Worm (Caenorhabditis elegans): ENCODE data around the gene C27A7.5.
A peak's percentile ranks its signal among the peaks of the same experiment; 100 is the strongest.

C27A7.5 gene

ce11 chrV:12197748-12198147 is 35.6 kb upstream of the C27A7.5 start:
- TF ChIP-seq ztf-11 (tag; optimal IDR thresholded peaks at IDR 0.05), result no peak
- no peak for TF ChIP-seq nhr-77 (tag; optimal IDR thresholded peaks at IDR 0.05)
- TF ChIP-seq pqm-1 (tag; optimal IDR thresholded peaks at IDR 0.05), result no peak
- TF ChIP-seq nhr-12 (tag; optimal IDR thresholded peaks at IDR 0.05), result no peak
- no peak for TF ChIP-seq mml-1 (tag; optimal IDR thresholded peaks at IDR 0.05)
- TF ChIP-seq R02D3.7 (tag; optimal IDR thresholded peaks at IDR 0.05), result no peak
- TF ChIP-seq nhr-23 (tag; optimal IDR thresholded peaks at IDR 0.05), result no peak
- TF ChIP-seq nhr-67 (tag; optimal IDR thresholded peaks at IDR 0.05), result no peak
- TF ChIP-seq elt-1 (tag; optimal IDR thresholded peaks at IDR 0.05), result no peak
- TF ChIP-seq lsy-12 (tag; optimal IDR thresholded peaks at IDR 0.05), result no peak
- TF ChIP-seq aly-2 (tag; optimal IDR thresholded peaks at IDR 0.05), result no peak
- no peak for TF ChIP-seq eor-1 (tag; optimal IDR thresholded peaks at IDR 0.05)
- no peak for TF ChIP-seq tbx-2 (tag; optimal IDR thresholded peaks at IDR 0.05)
- TF ChIP-seq ceh-28 (tag; optimal IDR thresholded peaks at IDR 0.05), result no peak
- TF ChIP-seq jun-1 (tag; optimal IDR thresholded peaks at IDR 0.05), result no peak
- no peak for TF ChIP-seq fkh-2 (tag; optimal IDR thresholded peaks at IDR 0.05)

ce11 chrV:12196659-12197058 is 34.5 kb upstream of the C27A7.5 start:
- TF ChIP-seq nhr-76 (tag; optimal IDR thresholded peaks at IDR 0.05) (no peak), unc-39 (tag; optimal IDR thresholded peaks at IDR 0.05) (no peak), tbx-2 (tag; optimal IDR thresholded peaks at IDR 0.05) (no peak), pha-4 (tag; optimal IDR thresholded peaks at IDR 0.05) (peak; percentile 89), ztf-4 (tag; optimal IDR thresholded peaks at IDR 0.05) (no peak), ceh-28 (tag; optimal IDR thresholded peaks at IDR 0.05) (no peak), ZK546.5 (tag; optimal IDR thresholded peaks at IDR 0.05) (no peak), pqm-1 (tag; optimal IDR thresholded peaks at IDR 0.05) (no peak)

- TF ChIP-seq elt-2 (tag; optimal IDR thresholded peaks at IDR 0.05) (no peak), pha-4 (tag; optimal IDR thresholded peaks at IDR 0.05) (peak; percentile 43)
Observed at ce11 chrV:12195845-12196244, 33.7 kb upstream of the C27A7.5 start, which contains the start of gene ZK836.3. ZK836.3 (minus strand) TSS chrV:12195945.

- TF ChIP-seq mml-1 (tag; optimal IDR thresholded peaks at IDR 0.05) (no peak), ceh-28 (tag; optimal IDR thresholded peaks at IDR 0.05) (peak; percentile 34), ZK546.5 (tag; optimal IDR thresholded peaks at IDR 0.05) (no peak), elt-2 (tag; optimal IDR thresholded peaks at IDR 0.05) (no peak), elt-1 (tag; optimal IDR thresholded peaks at IDR 0.05) (peak; percentile 7), nhr-25 (tag; optimal IDR thresholded peaks at IDR 0.05) (peak; percentile 12), nhr-77 (tag; optimal IDR thresholded peaks at IDR 0.05) (no peak)
Observed at ce11 chrV:12194275-12194674, 32.2 kb upstream of the C27A7.5 start, which contains the start of gene ogdh-2. ogdh-2 (plus strand) TSS chrV:12194507.

- TF ChIP-seq fkh-10 (GFP tag; optimal IDR thresholded peaks at IDR 0.05), result no peak
- no peak for TF ChIP-seq zag-1 (tag; optimal IDR thresholded peaks at IDR 0.05)
- peak; percentile 35 for TF ChIP-seq ama-1 (optimal IDR thresholded peaks at IDR 0.05)
- TF ChIP-seq pha-4 (tag; optimal IDR thresholded peaks at IDR 0.05), result peak; percentile 10
- TF ChIP-seq nhr-23 (tag; optimal IDR thresholded peaks at IDR 0.05), result no peak
- no peak for TF ChIP-seq nhr-77 (tag; optimal IDR thresholded peaks at IDR 0.05)
Observed at ce11 chrV:12192129-12192528, 30.0 kb upstream of the C27A7.5 start, which contains the start of gene rnp-1. rnp-1 (plus strand) TSS chrV:12192273.

- TF ChIP-seq pha-4 (tag; optimal IDR thresholded peaks at IDR 0.05) (peak; percentile 86), nhr-12 (tag; optimal IDR thresholded peaks at IDR 0.05) (no peak), nhr-25 (tag; optimal IDR thresholded peaks at IDR 0.05) (peak; percentile 65), nhr-23 (tag; optimal IDR thresholded peaks at IDR 0.05) (peak; percentile 38), fos-1 (tag; optimal IDR thresholded peaks at IDR 0.05) (no peak), nhr-28 (tag; optimal IDR thresholded peaks at IDR 0.05) (no peak), ceh-9 (tag; optimal IDR thresholded peaks at IDR 0.05) (no peak), ceh-16 (tag; optimal IDR thresholded peaks at IDR 0.05) (no peak), tbx-2 (tag; optimal IDR thresholded peaks at IDR 0.05) (no peak), elt-3 (tag; optimal IDR thresholded peaks at IDR 0.05) (no peak), egl-27 (tag; optimal IDR thresholded peaks at IDR 0.05) (no peak), lin-15B (tag; optimal IDR thresholded peaks at IDR 0.05) (peak; percentile 29), nhr-77 (tag; optimal IDR thresholded peaks at IDR 0.05) (no peak), hmg-11 (tag; optimal IDR thresholded peaks at IDR 0.05) (peak; percentile 72), fkh-2 (tag; optimal IDR thresholded peaks at IDR 0.05) (no peak), zag-1 (tag; optimal IDR thresholded peaks at IDR 0.05) (no peak), skn-1 (tag; optimal IDR thresholded peaks at IDR 0.05) (no peak), fkh-10 (GFP tag; optimal IDR thresholded peaks at IDR 0.05) (no peak), mdl-1 (tag; optimal IDR thresholded peaks at IDR 0.05) (no peak), elt-2 (tag; optimal IDR thresholded peaks at IDR 0.05) (peak; percentile 42), snpc-4 (tag; optimal IDR thresholded peaks at IDR 0.05) (peak; percentile 64), nhr-237 (tag; optimal IDR thresholded peaks at IDR 0.05) (no peak), nfya-1 (tag; optimal IDR thresholded peaks at IDR 0.05; ENCODE audit: insufficient read depth) (peak; percentile 82), ceh-28 (tag; optimal IDR thresholded peaks at IDR 0.05) (peak; percentile 38), lin-39 (tag; optimal IDR thresholded peaks at IDR 0.05) (peak; percentile 50)
Observed at ce11 chrV:12190943-12191569, 28.9 kb upstream of the C27A7.5 start, which contains the start of gene dpy-30. dpy-30 (plus strand) TSS chrV:12191519.

Measured in whole organism, L3 larva.